Worm (Caenorhabditis elegans): ENCODE data around the gene Y43F8C.11.

- TF ChIP-seq ama-1 (optimal IDR thresholded peaks at IDR 0.05) (no peak), ceh-6 (GFP tag; optimal IDR thresholded peaks at IDR 0.05) (no peak), pha-4 (tag; optimal IDR thresholded peaks at IDR 0.05) (no peak), hlh-30 (tag; optimal IDR thresholded peaks at IDR 0.05; ENCODE audit: insufficient read depth) (no peak), nfya-1 (tag; optimal IDR thresholded peaks at IDR 0.05) (no peak), pha-2 (tag; optimal IDR thresholded peaks at IDR 0.05) (no peak), elt-2 (tag; optimal IDR thresholded peaks at IDR 0.05) (no peak)
These were observed 1.8 kb downstream of the Y43F8C.11 start for ce11 chrV:19671816-19672215.

Measured in whole organism, late embryonic.